Worm (Caenorhabditis elegans) whole organism, L2 larva: ENCODE measurements around the gene egl-43.

Experiments used
- ceh-82 ChIP-seq: fragments of 150-350 bp; optimal IDR thresholded peaks from 2 replicates; lab custom pipeline; 2014; ENCODE audit warnings: missing biosample characterization, missing genetic modification characterization
- dmd-4 ChIP-seq: sonication (generic microtip); optimal IDR thresholded peaks from 2 replicates; lab custom pipeline; 2017; ENCODE audit warnings: missing biosample characterization, missing genetic modification characterization
- lin-11 ChIP-seq: fragments of 150-350 bp; sonication (generic microtip); optimal IDR thresholded peaks from 2 replicates; lab custom pipeline; 2014; ENCODE audit warnings: missing biosample characterization, missing genetic modification characterization, inconsistent platforms, mixed read lengths
- ztf-4 ChIP-seq: fragments of 150-350 bp; optimal IDR thresholded peaks from 2 replicates; lab custom pipeline; 2014; ENCODE audit warnings: missing biosample characterization, missing genetic modification characterization

DNA sequence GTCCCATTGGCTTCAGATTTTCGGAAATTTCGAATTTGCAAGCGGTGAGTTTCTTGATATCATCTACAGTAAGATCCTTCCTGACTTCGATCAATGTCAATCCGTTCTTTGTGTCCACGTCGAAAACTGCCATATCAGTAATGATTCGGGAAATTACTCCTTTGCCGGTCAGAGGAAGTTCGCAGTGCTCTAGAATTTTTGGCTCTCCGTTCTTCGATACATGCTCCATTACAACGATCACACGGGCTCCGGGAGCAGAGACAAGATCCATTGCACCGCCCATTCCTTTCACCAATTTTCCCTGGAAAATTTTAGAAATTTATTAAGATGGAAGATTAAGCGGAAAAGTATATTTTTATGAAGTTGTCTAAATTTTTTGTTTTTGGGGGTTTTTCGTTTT, 20.4 kb upstream of the egl-43 start:
- TF ChIP-seq dmd-4 (tag; lab: Kevin White, UChicago) (no peak), lin-11 (tag; lab: Kevin White, UChicago) (no peak), ceh-82 (tag; lab: Kevin White, UChicago) (no peak), ztf-4 (no peak)
